Worm (Caenorhabditis elegans): ENCODE data around the gene dhp-2.

- TF ChIP-seq aly-2 (tag; optimal IDR thresholded peaks at IDR 0.05) = no peak
- TF ChIP-seq fos-1 (tag; optimal IDR thresholded peaks at IDR 0.05) = no peak
Observed at ce11 chrIV:9928180-9928896, 49.6 kb upstream of the dhp-2 start, which contains the start of gene dur-1.

Data from whole organism, L2 larva.